Worm (Caenorhabditis elegans): Measurements from ENCODE around the gene cyp-34A6.

cyp-34A6 gene

ce11 chrV:3957608-3958007, 3.5 kb downstream of the cyp-34A6 start, which contains the start of gene cyp-34A5:
cyp-34A5 (minus strand) TSS chrV:3957708.
- TF ChIP-seq tra-4 (tag; optimal IDR thresholded peaks at IDR 0.05) = no peak
- no peak for TF ChIP-seq tbx-37 (GFP tag; conservative IDR thresholded peaks at IDR 0.05)
- TF ChIP-seq ceh-36 (tag; optimal IDR thresholded peaks at IDR 0.05) = no peak
- no peak for TF ChIP-seq B0310.2 (tag; optimal IDR thresholded peaks at IDR 0.05)
- TF ChIP-seq flt-1 (GFP tag; IDR thresholded peaks at IDR 0.05) = no peak
- no peak for TF ChIP-seq aly-1 (tag; optimal IDR thresholded peaks at IDR 0.05)
- no peak for TF ChIP-seq ceh-13 (GFP tag; optimal IDR thresholded peaks at IDR 0.05)
- no peak for TF ChIP-seq pes-1 (GFP tag; IDR thresholded peaks at IDR 0.05)
- TF ChIP-seq hnd-1 (tag; optimal IDR thresholded peaks at IDR 0.05) = no peak
- no peak for TF ChIP-seq hmg-4 (GFP tag; optimal IDR thresholded peaks at IDR 0.05)
- TF ChIP-seq scrt-1 (GFP tag; IDR thresholded peaks at IDR 0.05) = no peak
- TF ChIP-seq hmbx-1 (tag; optimal IDR thresholded peaks at IDR 0.05) = no peak
- TF ChIP-seq tbx-11 (GFP tag; IDR thresholded peaks at IDR 0.05) = no peak
- no peak for TF ChIP-seq ama-1 (optimal IDR thresholded peaks at IDR 0.05)
- no peak for TF ChIP-seq F13C5.2 (tag; optimal IDR thresholded peaks at IDR 0.05)
- TF ChIP-seq ets-7 (tag; optimal IDR thresholded peaks at IDR 0.05) = no peak
- no peak for TF ChIP-seq sea-1 (GFP tag; conservative IDR thresholded peaks at IDR 0.05)

ce11 chrV:3953739-3954138, 7.4 kb downstream of the cyp-34A6 start, which contains the start of gene str-247:
str-247 (plus strand) TSS chrV:3954039.
- TF ChIP-seq hmg-4 (GFP tag; optimal IDR thresholded peaks at IDR 0.05) (no peak), hmbx-1 (tag; optimal IDR thresholded peaks at IDR 0.05) (no peak), F13C5.2 (tag; optimal IDR thresholded peaks at IDR 0.05) (no peak)

DNA sequence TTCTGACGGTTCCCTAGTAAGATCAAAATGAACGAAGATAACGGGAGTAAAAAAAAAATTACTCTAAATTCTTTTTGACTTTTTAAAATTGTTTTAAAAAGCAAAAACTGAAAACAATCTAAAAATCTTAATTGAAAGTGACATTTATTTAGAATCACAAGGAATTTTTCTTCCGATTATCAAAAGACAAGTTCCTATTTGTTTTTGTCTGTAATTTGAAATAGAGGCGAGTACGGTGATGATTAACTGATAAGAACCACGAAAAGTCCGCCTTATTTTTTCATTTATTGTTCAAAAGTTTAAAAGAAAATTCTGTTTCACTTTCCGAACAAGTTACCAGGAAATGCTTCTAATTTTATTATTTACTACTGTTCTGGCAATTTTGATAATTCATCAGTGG, 11.4 kb downstream of the cyp-34A6 start, which contains the start of gene dach-1:
TSS of gene dach-1 (plus strand) at position 301 of the 400 bp plus-strand sequence.
- no peak for TF ChIP-seq tbx-37 (GFP tag; conservative IDR thresholded peaks at IDR 0.05)
- no peak for TF ChIP-seq ceh-13 (GFP tag; optimal IDR thresholded peaks at IDR 0.05)
- TF ChIP-seq pes-1 (GFP tag; IDR thresholded peaks at IDR 0.05) = no peak
- no peak for TF ChIP-seq tra-4 (tag; optimal IDR thresholded peaks at IDR 0.05)
- no peak for TF ChIP-seq sea-1 (GFP tag; conservative IDR thresholded peaks at IDR 0.05)
- no peak for TF ChIP-seq tbx-11 (GFP tag; IDR thresholded peaks at IDR 0.05)
- no peak for TF ChIP-seq ets-7 (tag; optimal IDR thresholded peaks at IDR 0.05)
- TF ChIP-seq aly-1 (tag; optimal IDR thresholded peaks at IDR 0.05) = no peak
- TF ChIP-seq flt-1 (GFP tag; IDR thresholded peaks at IDR 0.05) = no peak
- TF ChIP-seq scrt-1 (GFP tag; IDR thresholded peaks at IDR 0.05) = no peak
- TF ChIP-seq ceh-36 (tag; optimal IDR thresholded peaks at IDR 0.05) = no peak
- TF ChIP-seq hmg-4 (GFP tag; optimal IDR thresholded peaks at IDR 0.05) = no peak
- no peak for TF ChIP-seq F13C5.2 (tag; optimal IDR thresholded peaks at IDR 0.05)
- no peak for TF ChIP-seq hmbx-1 (tag; optimal IDR thresholded peaks at IDR 0.05)
- no peak for TF ChIP-seq B0310.2 (tag; optimal IDR thresholded peaks at IDR 0.05)
- no peak for TF ChIP-seq hnd-1 (tag; optimal IDR thresholded peaks at IDR 0.05)

ce11 chrV:3945053-3945452, 16.1 kb downstream of the cyp-34A6 start, which contains the start of gene cyp-35B3:
cyp-35B3 (plus strand) TSS chrV:3945353.
- TF ChIP-seq tbx-37 (GFP tag; conservative IDR thresholded peaks at IDR 0.05) (no peak), hmg-4 (GFP tag; optimal IDR thresholded peaks at IDR 0.05) (no peak), sea-1 (GFP tag; conservative IDR thresholded peaks at IDR 0.05) (no peak), F13C5.2 (tag; optimal IDR thresholded peaks at IDR 0.05) (no peak), tbx-11 (GFP tag; IDR thresholded peaks at IDR 0.05) (no peak), ama-1 (optimal IDR thresholded peaks at IDR 0.05) (no peak), B0310.2 (tag; optimal IDR thresholded peaks at IDR 0.05) (no peak), pes-1 (GFP tag; IDR thresholded peaks at IDR 0.05) (no peak), hnd-1 (tag; optimal IDR thresholded peaks at IDR 0.05) (no peak), scrt-1 (GFP tag; IDR thresholded peaks at IDR 0.05) (no peak), aly-1 (tag; optimal IDR thresholded peaks at IDR 0.05) (no peak), hmbx-1 (tag; optimal IDR thresholded peaks at IDR 0.05) (no peak)

DNA sequence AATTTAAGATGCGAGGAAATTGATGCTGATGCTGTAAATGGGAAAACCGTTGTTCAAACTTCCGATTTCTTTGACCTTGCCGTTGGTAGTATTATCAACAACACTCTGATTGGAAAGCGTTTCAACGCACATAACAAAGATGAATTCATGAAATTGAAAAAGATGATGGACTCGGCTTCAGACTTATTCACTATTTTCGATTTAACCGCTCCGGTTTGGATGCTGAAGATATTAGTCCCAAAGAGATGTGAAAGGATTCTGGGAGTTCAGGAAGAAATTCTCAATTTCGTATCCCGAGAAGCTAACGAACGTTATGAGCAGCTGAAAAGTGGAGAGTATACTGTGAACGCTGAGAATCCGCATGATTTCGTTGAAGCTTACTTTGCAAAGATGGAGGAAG, 17.8 kb downstream of the cyp-34A6 start:
- TF ChIP-seq ets-7 (tag; optimal IDR thresholded peaks at IDR 0.05) (no peak), flt-1 (GFP tag; IDR thresholded peaks at IDR 0.05) (no peak), tbx-37 (GFP tag; conservative IDR thresholded peaks at IDR 0.05) (no peak), hmbx-1 (tag; optimal IDR thresholded peaks at IDR 0.05) (no peak), ama-1 (optimal IDR thresholded peaks at IDR 0.05) (no peak), hmg-4 (GFP tag; optimal IDR thresholded peaks at IDR 0.05) (no peak), tbx-11 (GFP tag; IDR thresholded peaks at IDR 0.05) (no peak), sea-1 (GFP tag; conservative IDR thresholded peaks at IDR 0.05) (no peak), ceh-36 (tag; optimal IDR thresholded peaks at IDR 0.05) (no peak), tra-4 (tag; optimal IDR thresholded peaks at IDR 0.05) (no peak), B0310.2 (tag; optimal IDR thresholded peaks at IDR 0.05) (no peak)

DNA sequence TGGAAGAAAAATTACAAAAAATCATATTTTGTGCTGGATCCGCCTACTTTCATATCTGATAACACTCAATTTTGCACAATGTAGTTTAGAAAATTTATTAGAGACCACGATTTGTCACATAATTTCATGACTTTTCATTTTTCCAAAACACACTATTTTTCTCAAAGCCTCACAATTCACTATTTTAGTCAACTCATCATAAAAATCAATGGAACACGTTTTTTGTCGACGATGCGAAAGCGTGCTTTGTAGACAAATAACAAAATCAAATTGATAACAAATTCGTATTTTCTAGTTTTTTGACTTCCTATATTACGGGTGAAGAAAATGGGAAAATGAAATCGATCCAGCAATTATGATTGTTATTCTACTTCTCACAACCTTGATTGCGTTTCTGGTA, 19.3 kb downstream of the cyp-34A6 start, which contains the start of gene cyp-35B2:
TSS of gene cyp-35B2 (plus strand) at position 301 of the 400 bp plus-strand sequence.
- no peak for TF ChIP-seq scrt-1 (GFP tag; IDR thresholded peaks at IDR 0.05)
- TF ChIP-seq ceh-13 (GFP tag; optimal IDR thresholded peaks at IDR 0.05) = no peak
- no peak for TF ChIP-seq hmg-4 (GFP tag; optimal IDR thresholded peaks at IDR 0.05)
- TF ChIP-seq sea-1 (GFP tag; conservative IDR thresholded peaks at IDR 0.05) = no peak
- no peak for TF ChIP-seq tra-4 (tag; optimal IDR thresholded peaks at IDR 0.05)
- no peak for TF ChIP-seq ama-1 (optimal IDR thresholded peaks at IDR 0.05)
- no peak for TF ChIP-seq flt-1 (GFP tag; IDR thresholded peaks at IDR 0.05)
- TF ChIP-seq F13C5.2 (tag; optimal IDR thresholded peaks at IDR 0.05) = no peak
- no peak for TF ChIP-seq B0310.2 (tag; optimal IDR thresholded peaks at IDR 0.05)

- no peak for TF ChIP-seq flt-1 (GFP tag; IDR thresholded peaks at IDR 0.05)
- TF ChIP-seq sea-1 (GFP tag; conservative IDR thresholded peaks at IDR 0.05) = no peak
- TF ChIP-seq B0310.2 (tag; optimal IDR thresholded peaks at IDR 0.05) = no peak
- TF ChIP-seq scrt-1 (GFP tag; IDR thresholded peaks at IDR 0.05) = no peak
- TF ChIP-seq tbx-37 (GFP tag; conservative IDR thresholded peaks at IDR 0.05) = no peak
- TF ChIP-seq ceh-36 (tag; optimal IDR thresholded peaks at IDR 0.05) = no peak
- TF ChIP-seq ceh-13 (GFP tag; optimal IDR thresholded peaks at IDR 0.05) = no peak
- TF ChIP-seq hmbx-1 (tag; optimal IDR thresholded peaks at IDR 0.05) = no peak
- TF ChIP-seq hmg-4 (GFP tag; optimal IDR thresholded peaks at IDR 0.05) = no peak
- no peak for TF ChIP-seq pes-1 (GFP tag; IDR thresholded peaks at IDR 0.05)
- TF ChIP-seq ets-7 (tag; optimal IDR thresholded peaks at IDR 0.05) = no peak
These were observed 22.3 kb downstream of the cyp-34A6 start, which contains the start of gene cyp-35B1 for ce11 chrV:3938789-3939188. cyp-35B1 (plus strand) TSS chrV:3939032.

Data from whole organism, early embryonic.